Worm (Caenorhabditis elegans) whole organism, young adult: Measurements from ENCODE around the gene K04F1.9.
A peak's percentile ranks its signal among the peaks of the same experiment; 100 is the strongest.

Source experiments
- B0035.1 ChIP-seq: sonication (generic microtip); optimal IDR thresholded peaks from 2 replicates; lab custom pipeline; 2016; ENCODE audit warnings: missing genetic modification characterization, mild to moderate bottlenecking, missing compliant biosample characterization, missing genotype, missing genetic modification reagents
- F23B12.7 ChIP-seq: sonication (generic microtip); optimal IDR thresholded peaks from 2 replicates; lab custom pipeline; 2017; ENCODE audit warnings: missing genetic modification characterization, mild to moderate bottlenecking, missing compliant biosample characterization, antibody characterized with exemption, moderate library complexity; ENCODE audit not compliant: insufficient read depth
- F33H1.4 ChIP-seq: fragments of 200-800 bp; sonication (Bioruptor generic); IDR thresholded peaks from 2 replicates; pipeline ENCODE4 v1.3.6; 2022; ENCODE audit warnings: missing genetic modification reagents, missing genetic modification characterization, missing compliant biosample characterization
- F57C9.4 ChIP-seq: sonication (generic microtip); optimal IDR thresholded peaks from 2 replicates; lab custom pipeline; 2017; ENCODE audit warnings: mild to moderate bottlenecking, missing genetic modification characterization, missing compliant biosample characterization
- T26A5.8 ChIP-seq: sonication (generic microtip); optimal IDR thresholded peaks from 2 replicates; lab custom pipeline; 2016; ENCODE audit warnings: missing genetic modification characterization, missing compliant biosample characterization
- Y67H2A.10 ChIP-seq: fragments of 200-800 bp; sonication (Bioruptor generic); conservative IDR thresholded peaks from 2 replicates; pipeline ENCODE4 v1.3.6; 2022; ENCODE audit warnings: missing genetic modification reagents, missing genetic modification characterization, missing compliant biosample characterization
- attf-5 ChIP-seq: fragments of 200-800 bp; sonication (Bioruptor generic); optimal IDR thresholded peaks from 2 replicates; lab custom pipeline; 2018; ENCODE audit warnings: mild to moderate bottlenecking, missing genetic modification characterization, missing compliant biosample characterization
- cebp-1 ChIP-seq, 2 experiments: fragments of 200-800 bp in 1 of 2; sonication (Bioruptor generic) in 1 of 2; sonication (generic microtip) in 1 of 2; IDR thresholded peaks in 1 of 2; optimal IDR thresholded peaks in 1 of 2; 2 replicates each; pipeline versions ENCODE4 v1.3.6 to Lab custom; 2017 to 2022; ENCODE audit warnings: missing compliant biosample characterization in 2 of 2, missing genetic modification characterization in 2 of 2, mild to moderate bottlenecking in 1 of 2, missing genetic modification reagents in 1 of 2, moderate library complexity in 1 of 2
- ceh-79 ChIP-seq: sonication (generic microtip); optimal IDR thresholded peaks from 2 replicates; lab custom pipeline; 2017; ENCODE audit warnings: mild to moderate bottlenecking, missing genetic modification characterization, missing compliant biosample characterization
- die-1 ChIP-seq: sonication (generic microtip); optimal IDR thresholded peaks from 2 replicates; lab custom pipeline; 2016; ENCODE audit warnings: missing genotype, mild to moderate bottlenecking, missing genetic modification characterization, missing compliant biosample characterization
- dox-1 ChIP-seq: fragments of 200-800 bp; sonication (Bioruptor generic); IDR thresholded peaks from 2 replicates; pipeline ENCODE4 v1.3.6; 2022; ENCODE audit warnings: missing genetic modification reagents, missing genetic modification characterization, missing compliant biosample characterization
- dpff-1 ChIP-seq: sonication (generic microtip); optimal IDR thresholded peaks from 2 replicates; lab custom pipeline; 2017; ENCODE audit warnings: mild to moderate bottlenecking, missing genetic modification characterization, missing compliant biosample characterization
- ekl-4 ChIP-seq: fragments of 200-800 bp; sonication (Bioruptor generic); IDR thresholded peaks from 2 replicates; pipeline ENCODE4 v1.3.6; 2022; ENCODE audit warnings: missing genetic modification reagents, missing genetic modification characterization, missing compliant biosample characterization
- hlh-12 ChIP-seq: sonication (generic microtip); optimal IDR thresholded peaks from 2 replicates; lab custom pipeline; 2016; ENCODE audit warnings: missing genetic modification characterization, missing compliant biosample characterization
- hmg-1.2 ChIP-seq: fragments of 200-800 bp; sonication (Bioruptor generic); IDR thresholded peaks from 2 replicates; pipeline ENCODE4 v1.3.6; 2022; ENCODE audit warnings: missing genetic modification reagents, missing genetic modification characterization, missing compliant biosample characterization
- hsf-1 ChIP-seq: fragments of 200-800 bp; sonication (Bioruptor generic); IDR thresholded peaks from 2 replicates; pipeline ENCODE4 v1.3.6; 2022; ENCODE audit warnings: missing genetic modification reagents, missing genetic modification characterization, missing compliant biosample characterization
- lin-26 ChIP-seq: fragments of 200-800 bp; sonication (Bioruptor generic); IDR thresholded peaks from 2 replicates; pipeline ENCODE4 v1.3.6; 2022; ENCODE audit warnings: missing genetic modification reagents, missing genetic modification characterization, missing compliant biosample characterization
- lin-35 ChIP-seq, 3 experiments: fragments of 150-350 bp in 2 of 3; sonication (generic microtip) in 1 of 3; optimal IDR thresholded peaks; 2 replicates each; lab custom pipeline; 2014 to 2018; ENCODE audit warnings: missing biosample characterization in 3 of 3, missing genetic modification characterization in 3 of 3, missing genetic modification reagents in 3 of 3
- lin-40 ChIP-seq: sonication (generic microtip); optimal IDR thresholded peaks from 2 replicates; lab custom pipeline; 2016; ENCODE audit warnings: missing genetic modification characterization, mild to moderate bottlenecking, missing compliant biosample characterization, missing genotype, missing genetic modification reagents
- lin-54 ChIP-seq: fragments of 200-800 bp; sonication (Bioruptor generic); optimal IDR thresholded peaks from 2 replicates; lab custom pipeline; 2018; ENCODE audit warnings: mild to moderate bottlenecking, missing genetic modification characterization, missing compliant biosample characterization
- mcd-1 ChIP-seq: fragments of 200-800 bp; sonication (Bioruptor generic); IDR thresholded peaks from 2 replicates; pipeline ENCODE4 v1.3.6; 2022; ENCODE audit warnings: missing genetic modification reagents, missing genetic modification characterization, missing compliant biosample characterization
- mel-28 ChIP-seq: sonication (generic microtip); optimal IDR thresholded peaks from 2 replicates; lab custom pipeline; 2016; ENCODE audit warnings: borderline replicate concordance, mild to moderate bottlenecking, missing genetic modification characterization, missing compliant biosample characterization
- nhr-27 ChIP-seq: fragments of 200-800 bp; sonication (Bioruptor generic); optimal IDR thresholded peaks from 2 replicates; lab custom pipeline; 2018; ENCODE audit warnings: mild to moderate bottlenecking, missing genetic modification characterization, moderate library complexity, missing compliant biosample characterization
- pha-4 ChIP-seq: fragments of 150-350 bp; sonication (generic microtip); optimal IDR thresholded peaks from 2 replicates; lab custom pipeline; 2014; ENCODE audit warnings: missing biosample characterization, missing genetic modification reagents, missing genetic modification characterization
- sdz-38 ChIP-seq: sonication (generic microtip); optimal IDR thresholded peaks from 2 replicates; lab custom pipeline; 2016; ENCODE audit warnings: missing genotype, missing genetic modification characterization, missing compliant biosample characterization
- sea-2 ChIP-seq: fragments of 200-800 bp; sonication (Bioruptor generic); IDR thresholded peaks from 2 replicates; pipeline ENCODE4 v1.3.6; 2022; ENCODE audit warnings: missing genetic modification characterization, missing compliant biosample characterization
- sptf-2 ChIP-seq: fragments of 200-800 bp; sonication (Bioruptor generic); optimal IDR thresholded peaks from 2 replicates; lab custom pipeline; 2018; ENCODE audit warnings: mild to moderate bottlenecking, missing genetic modification characterization, missing compliant biosample characterization
- tbp1 ChIP-seq: fragments of 200-800 bp; sonication (Bioruptor generic); optimal IDR thresholded peaks from 2 replicates; lab custom pipeline; 2018; ENCODE audit warnings: mild to moderate bottlenecking, missing genetic modification characterization, missing compliant biosample characterization
- tlf-1 ChIP-seq: fragments of 200-800 bp; sonication (Bioruptor generic); optimal IDR thresholded peaks from 2 replicates; lab custom pipeline; 2018; ENCODE audit warnings: mild to moderate bottlenecking, missing genetic modification characterization, missing compliant biosample characterization
- unc-62 ChIP-seq: fragments of 150-350 bp; optimal IDR thresholded peaks from 2 replicates; lab custom pipeline; 2014; ENCODE audit warnings: missing biosample characterization, missing genetic modification reagents, missing genetic modification characterization
- ztf-18 ChIP-seq: sonication (generic microtip); optimal IDR thresholded peaks from 2 replicates; lab custom pipeline; 2016; ENCODE audit warnings: missing genotype, mild to moderate bottlenecking, missing genetic modification characterization, missing compliant biosample characterization
- ztf-6 ChIP-seq: fragments of 200-800 bp; sonication (Bioruptor generic); IDR thresholded peaks from 2 replicates; pipeline ENCODE4 v1.3.6; 2022; ENCODE audit warnings: missing genetic modification reagents, missing genetic modification characterization, missing compliant biosample characterization

K04F1.9 gene

ce11 chrV:1664921-1665320 is at the start of gene K04F1.9:
Gene K04F1.9, plus strand, starts transcription at chrV:1665221.
- no peak for TF ChIP-seq ceh-79 (tag; lab: Kevin White, UChicago)
- no peak for TF ChIP-seq F57C9.4

ce11 chrV:1618760-1619159 is 46.3 kb upstream of the K04F1.9 start, which contains the start of gene nhr-179:
Gene nhr-179, minus strand, starts transcription at chrV:1618860.
- no peak for TF ChIP-seq lin-35 (GFP tag; optimal IDR thresholded peaks at IDR 0.05; lab: Kevin White, UChicago)
- no peak for TF ChIP-seq hsf-1 (GFP tag; lab: Robert Waterston, UW)
- TF ChIP-seq, all 124 proteins: peak for 0

- TF ChIP-seq die-1 (tag; lab: Kevin White, UChicago): no peak
- peak; percentile 95 for TF ChIP-seq hmg-1.2 (GFP tag; lab: Robert Waterston, UW)
- TF ChIP-seq, all 124 proteins: peak for 1
Measured at ce11 chrV:1620537-1620936, 44.5 kb upstream of the K04F1.9 start.

- no peak for TF ChIP-seq hlh-12 (tag; lab: Kevin White, UChicago)
- TF ChIP-seq attf-5 (GFP tag; lab: Kevin White, UChicago): peak; percentile 1
- peak; percentile 86 for TF ChIP-seq cebp-1 (GFP tag; IDR thresholded peaks at IDR 0.05; lab: Robert Waterston, UW)
- TF ChIP-seq cebp-1 (tag; optimal IDR thresholded peaks at IDR 0.05; lab: Kevin White, UChicago): peak; percentile 95
Measured at ce11 chrV:1621494-1621893, 43.5 kb upstream of the K04F1.9 start, which contains the start of gene nhr-117. Gene nhr-117, minus strand, starts transcription at chrV:1621520.

ce11 chrV:1623429-1623828 is 41.6 kb upstream of the K04F1.9 start:
- TF ChIP-seq hlh-12 (tag; lab: Kevin White, UChicago): no peak
- TF ChIP-seq sdz-38: no peak
- no peak for TF ChIP-seq dpff-1
- TF ChIP-seq ekl-4 (GFP tag; lab: Robert Waterston, UW): no peak
- TF ChIP-seq sptf-2 (GFP tag; lab: Kevin White, UChicago): no peak
- no peak for TF ChIP-seq pha-4 (tag; lab: Kevin White, UChicago)
- no peak for TF ChIP-seq T26A5.8 (tag; lab: Kevin White, UChicago)
- TF ChIP-seq B0035.1 (tag; lab: Kevin White, UChicago): no peak
- no peak for TF ChIP-seq sea-2
- TF ChIP-seq tbp1: no peak
- no peak for TF ChIP-seq mel-28
- no peak for TF ChIP-seq F33H1.4 (GFP tag; lab: Robert Waterston, UW)

ce11 chrV:1624340-1624739 is 40.7 kb upstream of the K04F1.9 start, which contains the start of gene nhr-110:
Gene nhr-110, minus strand, starts transcription at chrV:1624440.
- TF ChIP-seq lin-40 (tag; lab: Kevin White, UChicago) (no peak), dox-1 (GFP tag; lab: Robert Waterston, UW) (no peak), B0035.1 (tag; lab: Kevin White, UChicago) (no peak), lin-54 (GFP tag; lab: Kevin White, UChicago) (no peak), ztf-18 (tag; lab: Kevin White, UChicago) (no peak), Y67H2A.10 (GFP tag; lab: Robert Waterston, UW) (no peak), unc-62 (GFP tag; lab: Kevin White, UChicago) (no peak), ztf-6 (GFP tag; lab: Robert Waterston, UW) (no peak), nhr-27 (tag; lab: Kevin White, UChicago) (no peak), lin-26 (no peak), F23B12.7 (tag; lab: Kevin White, UChicago) (no peak), dpff-1 (no peak), mcd-1 (no peak), tlf-1 (GFP tag; lab: Kevin White, UChicago) (no peak)
